Worm (Caenorhabditis elegans) whole organism, L1 larva: ENCODE measurements around the gene spcs-2.

Experiments
- ama-1 ChIP-seq: fragments of 150-350 bp; optimal IDR thresholded peaks from 2 replicates; lab custom pipeline; 2014
- ets-5 ChIP-seq: fragments of 200-800 bp; sonication (Bioruptor generic); IDR thresholded peaks from 2 replicates; pipeline ENCODE4 v1.3.6; 2022; ENCODE audit warnings: missing genetic modification characterization, missing compliant biosample characterization
- fos-1 ChIP-seq: fragments of 150-350 bp; optimal IDR thresholded peaks from 2 replicates; lab custom pipeline; 2014; ENCODE audit warnings: missing biosample characterization, missing genetic modification characterization
- isw-1 ChIP-seq: fragments of 200-800 bp; sonication (Bioruptor generic); IDR thresholded peaks from 2 replicates; pipeline ENCODE4 v1.3.6; 2022; ENCODE audit warnings: missing genetic modification characterization, missing compliant biosample characterization
- mab-9 ChIP-seq: fragments of 200-800 bp; sonication (Bioruptor generic); IDR thresholded peaks from 2 replicates; pipeline ENCODE4 v1.3.6; 2022; ENCODE audit warnings: missing genetic modification reagents, missing genetic modification characterization, missing compliant biosample characterization
- nhr-12 ChIP-seq: sonication (generic microtip); optimal IDR thresholded peaks from 2 replicates; lab custom pipeline; 2017; ENCODE audit warnings: missing biosample characterization, missing genetic modification characterization
- nhr-237 ChIP-seq: fragments of 150-350 bp; optimal IDR thresholded peaks from 2 replicates; lab custom pipeline; 2014; ENCODE audit warnings: missing biosample characterization, missing genetic modification characterization
- nhr-84 ChIP-seq: sonication (generic microtip); optimal IDR thresholded peaks from 2 replicates; lab custom pipeline; 2017; ENCODE audit warnings: missing biosample characterization, missing genetic modification characterization
- snpc-4 ChIP-seq: fragments of 150-350 bp; optimal IDR thresholded peaks from 2 replicates; lab custom pipeline; 2014; ENCODE audit warnings: missing biosample characterization, missing genetic modification characterization
- sptf-1 ChIP-seq: fragments of 150-350 bp; optimal IDR thresholded peaks from 2 replicates; lab custom pipeline; 2014; ENCODE audit warnings: missing biosample characterization, missing genetic modification characterization
- tbx-2 ChIP-seq: sonication (generic microtip); optimal IDR thresholded peaks from 2 replicates; lab custom pipeline; 2016; ENCODE audit warnings: missing genetic modification characterization, missing compliant biosample characterization
- unc-30 ChIP-seq: sonication (generic microtip); optimal IDR thresholded peaks from 2 replicates; lab custom pipeline; 2017; ENCODE audit warnings: missing biosample characterization, missing genetic modification characterization
- unc-62 ChIP-seq: fragments of 150-350 bp; optimal IDR thresholded peaks from 2 replicates; lab custom pipeline; 2014; ENCODE audit warnings: missing biosample characterization, missing genetic modification reagents, missing genetic modification characterization
- ztf-11 ChIP-seq, 2 experiments: sonication (generic microtip); optimal IDR thresholded peaks; 2 replicates each; lab custom pipeline; 2016 to 2017; ENCODE audit warnings: missing genetic modification characterization in 2 of 2, missing biosample characterization in 1 of 2, missing compliant biosample characterization in 1 of 2

- TF ChIP-seq unc-62 (GFP tag; lab: Kevin White, UChicago) (no peak), mab-9 (GFP tag; lab: Robert Waterston, UW) (no peak), ets-5 (GFP tag; lab: Robert Waterston, UW) (no peak), nhr-12 (no peak), fos-1 (tag; lab: Kevin White, UChicago) (no peak), nhr-237 (tag; lab: Kevin White, UChicago) (no peak), nhr-84 (tag; lab: Kevin White, UChicago) (no peak), ama-1 (lab: Kevin White, UChicago) (no peak), isw-1 (GFP tag; lab: Robert Waterston, UW) (no peak), snpc-4 (tag; lab: Kevin White, UChicago) (no peak), ztf-11 (tag; optimal IDR thresholded peaks at IDR 0.05; lab: Kevin White, UChicago) (no peak), unc-30 (no peak), sptf-1 (tag; lab: Kevin White, UChicago) (no peak), tbx-2 (tag; lab: Kevin White, UChicago) (no peak)
Measured at ce11 chrIII:12916459-12916858, 41.6 kb downstream of the spcs-2 start.
